Fruit fly (Drosophila melanogaster): ENCODE results near the gene Srg3.

DNA sequence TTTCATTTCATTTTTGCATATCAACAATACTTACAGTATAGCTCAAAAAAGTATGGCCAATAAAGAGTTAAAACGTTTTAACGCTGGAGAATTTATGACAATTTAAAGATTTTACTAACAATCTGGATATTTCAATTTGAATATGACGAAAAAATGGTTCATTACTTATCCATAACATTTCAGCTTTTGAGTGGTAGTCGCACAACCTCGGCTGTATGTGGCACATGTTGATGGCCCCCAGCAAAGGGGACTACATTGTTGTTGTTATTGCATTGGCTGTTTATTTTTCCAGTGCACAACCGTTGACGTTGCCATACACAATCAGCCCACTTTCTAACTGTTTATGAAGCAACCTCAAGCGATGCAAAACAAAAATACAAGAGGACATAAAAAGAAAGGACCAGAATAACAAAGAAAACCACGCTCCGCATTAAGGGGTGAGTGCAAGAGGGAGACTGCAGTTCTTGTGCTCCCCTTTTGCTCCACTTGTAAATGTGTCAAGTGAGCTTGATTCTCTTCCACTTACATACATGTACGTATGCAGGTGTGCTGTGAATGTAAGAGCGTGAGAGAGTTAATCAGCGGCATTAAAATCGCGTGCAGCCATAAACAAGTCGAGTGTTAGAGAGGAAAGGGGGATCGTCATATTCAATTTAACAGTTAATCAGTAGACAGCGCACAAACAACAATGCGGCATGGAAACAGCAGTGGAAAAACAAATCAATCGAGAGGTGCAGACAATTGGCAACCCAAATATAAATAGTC is 22.8 kb upstream of the Srg3 start:
- TF ChIP-seq insv (optimal IDR thresholded peaks at IDR 0.05) (no peak), Myc (optimal IDR thresholded peaks at IDR 0.05) (no peak), Sin3A (optimal IDR thresholded peaks at IDR 0.05) (no peak), ttk (optimal IDR thresholded peaks at IDR 0.05) (no peak), psq (optimal IDR thresholded peaks at IDR 0.05) (no peak)

Measured in Kc167 (cell line).